Fruit fly (Drosophila melanogaster) whole organism, embryonic: Measurements from ENCODE around the gene Dus1.

Experiments used
- CG10543 ChIP-seq: fragments of 200-800 bp; sonication (Bioruptor generic); optimal IDR thresholded peaks from 3 replicates; lab custom pipeline; 2017; ENCODE audit warnings: missing biosample characterization, mild to moderate bottlenecking, missing genetic modification characterization, moderate library complexity
- CG11695 ChIP-seq: fragments of 200-800 bp; sonication (Bioruptor generic); IDR thresholded peaks from 3 replicates; pipeline ENCODE4 v1.3.6; 2022; ENCODE audit warnings: missing biosample characterization, missing genetic modification characterization
- CG12299 ChIP-seq: fragments of 200-800 bp; sonication (Bioruptor generic); optimal IDR thresholded peaks from 2 replicates; lab custom pipeline; 2018; ENCODE audit warnings: missing biosample characterization, mild to moderate bottlenecking, missing genetic modification characterization
- CG13775 ChIP-seq: fragments of 200-800 bp; sonication (Bioruptor generic); optimal IDR thresholded peaks from 3 replicates; lab custom pipeline; 2017; ENCODE audit warnings: missing biosample characterization, mild to moderate bottlenecking, missing genetic modification characterization
- CG1647 ChIP-seq: fragments of 200-800 bp; sonication (Bioruptor generic); optimal IDR thresholded peaks from 3 replicates; lab custom pipeline; 2016; ENCODE audit warnings: missing biosample characterization, missing genetic modification characterization
- CG17802 ChIP-seq: fragments of 200-800 bp; sonication (Bioruptor generic); optimal IDR thresholded peaks from 2 replicates; lab custom pipeline; 2018; ENCODE audit warnings: missing biosample characterization, mild to moderate bottlenecking, missing genetic modification characterization, moderate library complexity
- CG2129 ChIP-seq: fragments of 200-800 bp; sonication (Bioruptor generic); IDR thresholded peaks from 2 replicates; pipeline ENCODE4 v1.3.6; 2022; ENCODE audit warnings: missing biosample characterization, missing genetic modification characterization; ENCODE audit not compliant: partially characterized antibody
- CG32772 ChIP-seq: fragments of 200-800 bp; sonication (Bioruptor generic); IDR thresholded peaks from 2 replicates; pipeline ENCODE4 v1.3.6; 2022; ENCODE audit warnings: missing biosample characterization, missing genetic modification characterization
- CG3847 ChIP-seq: fragments of 200-800 bp; sonication (Bioruptor generic); IDR thresholded peaks from 2 replicates; pipeline ENCODE4 v1.3.6; 2022; ENCODE audit warnings: missing biosample characterization, missing genetic modification characterization
- CG6791 ChIP-seq: fragments of 200-800 bp; sonication (Bioruptor generic); IDR thresholded peaks from 3 replicates; pipeline ENCODE4 v1.3.6; 2022; ENCODE audit warnings: missing biosample characterization, missing genetic modification characterization; ENCODE audit not compliant: partially characterized antibody
- CG7372 ChIP-seq: fragments of 200-800 bp; sonication (Bioruptor generic); IDR thresholded peaks from 2 replicates; pipeline ENCODE4 v1.3.6; 2022; ENCODE audit warnings: missing biosample characterization, missing genetic modification characterization
- CG7786 ChIP-seq: fragments of 200-800 bp; sonication (Bioruptor generic); optimal IDR thresholded peaks from 2 replicates; lab custom pipeline; 2016; ENCODE audit warnings: missing biosample characterization, missing genetic modification characterization
- CG9817 ChIP-seq: fragments of 200-800 bp; sonication (Bioruptor generic); optimal IDR thresholded peaks from 2 replicates; lab custom pipeline; 2018; ENCODE audit warnings: missing biosample characterization, mild to moderate bottlenecking, missing genetic modification characterization, moderate library complexity
- Dref ChIP-seq: fragments of 200-800 bp; sonication (Bioruptor generic); IDR thresholded peaks from 2 replicates; pipeline ENCODE4 v1.3.6; 2022; ENCODE audit warnings: missing biosample characterization, missing genetic modification characterization
- Hr39 ChIP-seq: fragments of >200 bp; optimal IDR thresholded peaks from 2 replicates; lab custom pipeline; 2017
- Max ChIP-seq: fragments of 200-800 bp; sonication (Bioruptor generic); optimal IDR thresholded peaks from 2 replicates; lab custom pipeline; 2016; ENCODE audit warnings: missing biosample characterization, mild to moderate bottlenecking, missing genetic modification characterization
- NFAT ChIP-seq: fragments of 200-800 bp; sonication (Bioruptor generic); IDR thresholded peaks from 2 replicates; pipeline ENCODE4 v1.3.6; 2022; ENCODE audit warnings: missing biosample characterization, missing genetic modification characterization
- NfI ChIP-seq: fragments of 200-800 bp; sonication (Bioruptor generic); optimal IDR thresholded peaks from 3 replicates; lab custom pipeline; 2018; ENCODE audit warnings: missing biosample characterization, mild to moderate bottlenecking, missing genetic modification characterization, moderate library complexity
- Optix ChIP-seq: fragments of 200-800 bp; sonication (Bioruptor generic); IDR thresholded peaks from 3 replicates; pipeline ENCODE4 v1.3.6; 2022; ENCODE audit warnings: missing biosample characterization, missing genetic modification characterization
- Rfx ChIP-seq: fragments of 200-800 bp; sonication (Bioruptor generic); IDR thresholded peaks from 2 replicates; pipeline ENCODE4 v1.3.6; 2022; ENCODE audit warnings: missing biosample characterization, missing genetic modification characterization
- Six4 ChIP-seq: fragments of 200-800 bp; sonication (Bioruptor generic); optimal IDR thresholded peaks from 2 replicates; lab custom pipeline; 2016; ENCODE audit warnings: missing biosample characterization, missing genetic modification characterization
- Stat92E ChIP-seq, 3 experiments: fragments of >200 bp in 2 of 3; fragments of 200-800 bp in 1 of 3; sonication (Bioruptor generic) in 1 of 3; optimal IDR thresholded peaks; 2 replicates each; lab custom pipeline; 2017 to 2019; ENCODE audit warnings: missing biosample characterization in 3 of 3, missing genetic modification characterization in 3 of 3, mild to moderate bottlenecking in 1 of 3, moderate library complexity in 1 of 3
- ase ChIP-seq: fragments of 200-800 bp; sonication (Bioruptor generic); IDR thresholded peaks from 3 replicates; pipeline ENCODE4 v1.3.6; 2022; ENCODE audit warnings: missing biosample characterization, missing genetic modification characterization
- bab2 ChIP-seq: fragments of 200-800 bp; sonication (Bioruptor generic); optimal IDR thresholded peaks from 2 replicates; lab custom pipeline; 2016; ENCODE audit warnings: missing biosample characterization, missing genetic modification characterization
- cato ChIP-seq: fragments of 200-800 bp; sonication (Bioruptor generic); optimal IDR thresholded peaks from 2 replicates; lab custom pipeline; 2016; ENCODE audit warnings: missing biosample characterization, missing genetic modification characterization, borderline replicate concordance
- crol ChIP-seq: fragments of 200-800 bp; sonication (Bioruptor generic); IDR thresholded peaks from 2 replicates; pipeline ENCODE4 v1.3.6; 2022; ENCODE audit warnings: missing biosample characterization, missing genetic modification characterization
- dati ChIP-seq: fragments of 200-800 bp; sonication (Bioruptor generic); IDR thresholded peaks from 2 replicates; pipeline ENCODE4 v1.3.6; 2022; ENCODE audit warnings: missing biosample characterization, missing genetic modification characterization
- disco-r ChIP-seq: fragments of 200-800 bp; sonication (Bioruptor generic); optimal IDR thresholded peaks from 2 replicates; lab custom pipeline; 2016; ENCODE audit warnings: missing biosample characterization, missing genetic modification characterization
- dmrt99B ChIP-seq: fragments of 200-800 bp; sonication (Bioruptor generic); optimal IDR thresholded peaks from 2 replicates; lab custom pipeline; 2018; ENCODE audit warnings: missing biosample characterization, mild to moderate bottlenecking, missing genetic modification characterization, moderate library complexity
- kay ChIP-seq: fragments of 200-800 bp; sonication (Bioruptor generic); optimal IDR thresholded peaks from 2 replicates; lab custom pipeline; 2016; ENCODE audit warnings: missing biosample characterization, missing genetic modification characterization
- maf-S ChIP-seq: fragments of 200-800 bp; sonication (Bioruptor generic); optimal IDR thresholded peaks from 2 replicates; lab custom pipeline; 2016; ENCODE audit warnings: missing biosample characterization, missing genetic modification characterization
- onecut ChIP-seq: fragments of 200-800 bp; sonication (Bioruptor generic); IDR thresholded peaks from 2 replicates; pipeline ENCODE4 v1.3.6; 2022; ENCODE audit warnings: missing biosample characterization, missing genetic modification characterization
- sens ChIP-seq: fragments of 200-800 bp; sonication (Bioruptor generic); peaks from one replicate; lab custom pipeline; 2016; ENCODE audit warnings: missing biosample characterization, missing genetic modification characterization
- tin ChIP-seq: fragments of 200-800 bp; sonication (Bioruptor generic); optimal IDR thresholded peaks from 3 replicates; lab custom pipeline; 2016; ENCODE audit warnings: missing biosample characterization, missing genetic modification characterization
- ttk ChIP-seq: fragments of 200-800 bp; sonication (Bioruptor generic); IDR thresholded peaks from 2 replicates; pipeline ENCODE4 v2.1.2; 2022; ENCODE audit warnings: missing biosample characterization, missing genetic modification characterization
- unc-4 ChIP-seq: fragments of 200-800 bp; sonication (Bioruptor generic); IDR thresholded peaks from 2 replicates; pipeline ENCODE4 v1.3.6; 2022; ENCODE audit warnings: missing biosample characterization, missing genetic modification characterization; ENCODE audit not compliant: partially characterized antibody
- wek ChIP-seq: fragments of 200-800 bp; sonication (Bioruptor generic); optimal IDR thresholded peaks from 3 replicates; lab custom pipeline; 2018; ENCODE audit warnings: missing biosample characterization, mild to moderate bottlenecking, missing genetic modification characterization, moderate library complexity
- zfh2 ChIP-seq: fragments of 200-800 bp; sonication (Bioruptor generic); optimal IDR thresholded peaks from 2 replicates; lab custom pipeline; 2016; ENCODE audit warnings: missing biosample characterization, missing genetic modification characterization

The Dus1 gene

DNA sequence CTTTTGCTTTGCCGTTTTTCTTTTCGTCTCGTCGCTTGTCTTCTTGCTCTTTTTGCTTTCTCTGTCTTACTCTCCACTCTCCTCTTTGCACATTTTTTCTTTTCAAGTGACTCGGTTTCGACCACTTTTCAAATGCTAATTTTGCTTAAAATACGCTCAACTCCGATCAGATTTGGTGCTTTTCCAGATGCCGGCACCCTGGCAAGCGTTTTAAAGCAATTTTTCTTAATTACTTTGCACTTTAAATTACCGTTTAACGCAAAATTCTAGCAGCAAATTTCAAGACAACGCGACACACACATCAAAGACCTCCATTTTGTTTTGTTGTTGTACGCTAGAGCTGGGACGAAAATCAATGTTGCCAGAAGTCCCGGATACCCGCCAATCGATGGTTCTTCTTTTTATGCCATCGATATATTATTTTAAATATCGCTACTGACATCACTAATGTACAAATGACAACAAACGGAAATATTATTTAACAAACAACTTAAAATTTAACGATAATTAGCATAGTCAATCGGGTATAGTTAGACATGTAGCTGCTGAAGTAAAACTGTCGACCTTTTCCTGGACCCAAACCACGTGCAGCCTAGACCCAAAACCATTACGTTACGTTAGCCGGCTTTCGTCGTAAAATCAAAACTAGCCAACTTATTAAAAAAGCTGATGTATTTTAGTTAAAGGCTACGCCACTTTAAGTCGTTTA is 20.9 kb downstream of the Dus1 start, which contains the start of gene kis (continued):
- peak; percentile 64 for TF ChIP-seq CG10543 (GFP tag; lab: Kevin White, UChicago)
- peak; percentile 90 for TF ChIP-seq Dref (GFP tag; lab: Robert Waterston, UW)
- no peak for TF ChIP-seq CG7372
- TF ChIP-seq dati = 0 out of 2 replicates have a peak, but pooled peaks have one; percentile 6
- peak; percentile 22 for TF ChIP-seq disco-r (GFP tag; lab: Kevin White, UChicago)
- TF ChIP-seq NfI (GFP tag; lab: Kevin White, UChicago) = peak; percentile 9
- TF ChIP-seq CG6791 (GFP tag; lab: Robert Waterston, UW) = peak; percentile 93
- TF ChIP-seq tin (GFP tag; lab: Kevin White, UChicago) = peak; percentile 40
- TF ChIP-seq CG7786 = no peak
- 0 out of 2 replicates have a peak, but pooled peaks have one; percentile 31 for TF ChIP-seq onecut (GFP tag; lab: Robert Waterston, UW)
- TF ChIP-seq Hr39 = no peak
- TF ChIP-seq ase (GFP tag; lab: Robert Waterston, UW) = no peak
- no peak for TF ChIP-seq kay (GFP tag; lab: Kevin White, UChicago)
- TF ChIP-seq crol (GFP tag; lab: Robert Waterston, UW) = peak; percentile 52
- TF ChIP-seq CG17802 (tag; lab: Kevin White, UChicago) = no peak
- no peak for TF ChIP-seq dmrt99B (tag; lab: Kevin White, UChicago)
- peak; percentile 66 for TF ChIP-seq Rfx (GFP tag; lab: Robert Waterston, UW)
- peak; percentile 97 for TF ChIP-seq unc-4 (GFP tag; lab: Robert Waterston, UW)
- TF ChIP-seq sens (GFP tag; lab: Kevin White, UChicago) = peak; percentile 90
- TF ChIP-seq CG9817 (tag; lab: Kevin White, UChicago) = peak; percentile 36
- peak; percentile 21 for TF ChIP-seq CG13775 (GFP tag; lab: Kevin White, UChicago)
- no peak for TF ChIP-seq cato (GFP tag; lab: Kevin White, UChicago)
- no peak for TF ChIP-seq CG32772 (GFP tag; lab: Robert Waterston, UW)
- peak; percentile 65 for TF ChIP-seq Max (GFP tag; lab: Kevin White, UChicago)
- TF ChIP-seq zfh2 (GFP tag; lab: Kevin White, UChicago) = peak; percentile 31
- TF ChIP-seq NFAT (GFP tag; lab: Robert Waterston, UW) = peak; percentile 57
- peak in 1 of 3 experiments; percentile 74 for TF ChIP-seq Stat92E (GFP tag; optimal IDR thresholded peaks at IDR 0.05; lab: Kevin White, UChicago)
- TF ChIP-seq CG1647 (GFP tag; lab: Kevin White, UChicago) = peak; percentile 3
- no peak for TF ChIP-seq CG11695 (GFP tag; lab: Robert Waterston, UW)
- peak; percentile 46 for TF ChIP-seq maf-S (GFP tag; lab: Kevin White, UChicago)
- peak; percentile 93 for TF ChIP-seq CG2129 (GFP tag; lab: Robert Waterston, UW)
- peak; percentile 40 for TF ChIP-seq CG12299 (tag; lab: Kevin White, UChicago)
- no peak for TF ChIP-seq ttk (GFP tag; lab: Robert Waterston, UW)
- peak; percentile 61 for TF ChIP-seq CG3847 (GFP tag; lab: Robert Waterston, UW)
- TF ChIP-seq wek (GFP tag; lab: Kevin White, UChicago) = no peak
- TF ChIP-seq Optix (GFP tag; lab: Robert Waterston, UW) = no peak
- TF ChIP-seq bab2 (GFP tag; lab: Kevin White, UChicago) = peak; percentile 30
- TF ChIP-seq Six4 (GFP tag; lab: Kevin White, UChicago) = no peak
